Worm (Caenorhabditis elegans) whole organism, L1 larva: ENCODE measurements around the gene C38D9.2.

Experiments
- ama-1 ChIP-seq: fragments of 150-350 bp; optimal IDR thresholded peaks from 2 replicates; lab custom pipeline; 2014
- hlh-17 ChIP-seq: fragments of 200-800 bp; sonication (Bioruptor generic); optimal IDR thresholded peaks from 2 replicates; lab custom pipeline; 2018; ENCODE audit warnings: missing genetic modification characterization, mild to moderate bottlenecking, missing compliant biosample characterization, moderate library complexity, borderline replicate concordance
- lin-39 ChIP-seq: fragments of 150-350 bp; optimal IDR thresholded peaks from 2 replicates; lab custom pipeline; 2014; ENCODE audit warnings: missing biosample characterization, missing genetic modification reagents, missing genetic modification characterization
- mab-9 ChIP-seq: fragments of 200-800 bp; sonication (Bioruptor generic); IDR thresholded peaks from 2 replicates; pipeline ENCODE4 v1.3.6; 2022; ENCODE audit warnings: missing genetic modification reagents, missing genetic modification characterization, missing compliant biosample characterization
- mdl-1 ChIP-seq, 2 experiments: fragments of 150-350 bp; optimal IDR thresholded peaks; 2 replicates each; lab custom pipeline; 2014 to 2017; ENCODE audit warnings: missing biosample characterization in 2 of 2, missing genetic modification characterization in 2 of 2, inconsistent platforms in 1 of 2
- nhr-19 ChIP-seq: fragments of 200-800 bp; sonication (Bioruptor generic); conservative IDR thresholded peaks from 2 replicates; pipeline ENCODE4 v1.3.6; 2022; ENCODE audit warnings: missing genetic modification characterization, missing compliant biosample characterization
- nhr-77 ChIP-seq: fragments of 150-350 bp; optimal IDR thresholded peaks from 2 replicates; lab custom pipeline; 2014; ENCODE audit warnings: missing biosample characterization, missing genetic modification characterization
- nhr-84 ChIP-seq: sonication (generic microtip); optimal IDR thresholded peaks from 2 replicates; lab custom pipeline; 2017; ENCODE audit warnings: missing biosample characterization, missing genetic modification characterization
- snpc-4 ChIP-seq: fragments of 150-350 bp; optimal IDR thresholded peaks from 2 replicates; lab custom pipeline; 2014; ENCODE audit warnings: missing biosample characterization, missing genetic modification characterization
- tbx-2 ChIP-seq: sonication (generic microtip); optimal IDR thresholded peaks from 2 replicates; lab custom pipeline; 2016; ENCODE audit warnings: missing genetic modification characterization, missing compliant biosample characterization
- unc-62 ChIP-seq: fragments of 150-350 bp; optimal IDR thresholded peaks from 2 replicates; lab custom pipeline; 2014; ENCODE audit warnings: missing biosample characterization, missing genetic modification reagents, missing genetic modification characterization
- ztf-11 ChIP-seq, 2 experiments: sonication (generic microtip); optimal IDR thresholded peaks; 2 replicates each; lab custom pipeline; 2016 to 2017; ENCODE audit warnings: missing genetic modification characterization in 2 of 2, missing biosample characterization in 1 of 2, missing compliant biosample characterization in 1 of 2

ce11 chrV:17532686-17533085, 34.3 kb upstream of the C38D9.2 start, which contains the start of gene C18D4.3:
- TF ChIP-seq hlh-17 (no peak), mdl-1 (tag; optimal IDR thresholded peaks at IDR 0.05; lab: Kevin White, UChicago) (no peak), snpc-4 (tag; lab: Kevin White, UChicago) (no peak), unc-62 (GFP tag; lab: Kevin White, UChicago) (no peak), ama-1 (lab: Kevin White, UChicago) (no peak), tbx-2 (tag; lab: Kevin White, UChicago) (no peak), lin-39 (tag; lab: Kevin White, UChicago) (no peak), nhr-84 (no peak), nhr-19 (no peak), nhr-77 (no peak), mab-9 (no peak), ztf-11 (tag; optimal IDR thresholded peaks at IDR 0.05; lab: Kevin White, UChicago) (no peak)
